Worm (Caenorhabditis elegans) whole organism, early embryonic: ENCODE results near the gene srx-18.

Experiments
- F13C5.2 ChIP-seq: sonication (generic microtip); optimal IDR thresholded peaks from 2 replicates; lab custom pipeline; 2017; ENCODE audit warnings: mild to moderate bottlenecking, missing genetic modification characterization, inconsistent platforms, missing compliant biosample characterization
- ceh-36 ChIP-seq: sonication (generic microtip); optimal IDR thresholded peaks from 2 replicates; lab custom pipeline; 2016; ENCODE audit warnings: missing genetic modification characterization, inconsistent platforms, missing compliant biosample characterization
- ets-7 ChIP-seq: sonication (generic microtip); optimal IDR thresholded peaks from 2 replicates; lab custom pipeline; 2016; ENCODE audit warnings: missing genotype, missing genetic modification characterization, missing compliant biosample characterization
- flt-1 ChIP-seq: fragments of 200-800 bp; sonication (Bioruptor generic); IDR thresholded peaks from 2 replicates; pipeline ENCODE4 v1.3.6; 2022; ENCODE audit warnings: missing genetic modification characterization, missing compliant biosample characterization
- hnd-1 ChIP-seq: sonication (generic microtip); optimal IDR thresholded peaks from 2 replicates; lab custom pipeline; 2016; ENCODE audit warnings: missing genetic modification characterization, missing compliant biosample characterization
- scrt-1 ChIP-seq: fragments of 200-800 bp; sonication (Bioruptor generic); IDR thresholded peaks from 2 replicates; pipeline ENCODE4 v1.3.6; 2022; ENCODE audit warnings: missing genetic modification characterization, missing compliant biosample characterization

Gene srx-18

ce11 chrV:17746959-17747358 is 51.7 kb downstream of the srx-18 start, which contains the start of gene twk-36:
Gene twk-36 (minus strand): TSS chrV:17747059.
- no peak for TF ChIP-seq ceh-36 (tag; lab: Kevin White, UChicago)
- no peak for TF ChIP-seq scrt-1 (GFP tag; lab: Robert Waterston, UW)
- TF ChIP-seq ets-7 = no peak
- TF ChIP-seq hnd-1 (tag; lab: Kevin White, UChicago) = no peak
- TF ChIP-seq F13C5.2 = no peak
- no peak for TF ChIP-seq flt-1 (GFP tag; lab: Robert Waterston, UW)
